Fruit fly (Drosophila melanogaster): ENCODE measurements around the gene NimC4.

- TF ChIP-seq CG9437 (GFP tag; optimal IDR thresholded peaks at IDR 0.05) (no peak), jing (GFP tag; optimal IDR thresholded peaks at IDR 0.05) (no peak), CG17802 (tag; optimal IDR thresholded peaks at IDR 0.05) (no peak), Atf6 (GFP tag; IDR thresholded peaks at IDR 0.05) (no peak), NK7.1 (GFP tag; optimal IDR thresholded peaks at IDR 0.05) (no peak), lov (optimal IDR thresholded peaks at IDR 0.05) (no peak), lov (GFP tag; IDR thresholded peaks at IDR 0.05) (no peak), CG9817 (tag; optimal IDR thresholded peaks at IDR 0.05) (no peak), CG17612 (GFP tag; IDR thresholded peaks at IDR 0.05) (no peak), br (optimal IDR thresholded peaks at IDR 0.05) (no peak), E2f2 (GFP tag; IDR thresholded peaks at IDR 0.05) (no peak), z (GFP tag; IDR thresholded peaks at IDR 0.05) (no peak), CG12659 (GFP tag; optimal IDR thresholded peaks at IDR 0.05) (no peak), Lhr (GFP tag; optimal IDR thresholded peaks at IDR 0.05) (no peak)
Measured at dm6 chr2L:14038718-14039117, 8.7 kb upstream of the NimC4 start.
